Fruit fly (Drosophila melanogaster): ENCODE results near the gene CG7810.

Gene CG7810

DNA sequence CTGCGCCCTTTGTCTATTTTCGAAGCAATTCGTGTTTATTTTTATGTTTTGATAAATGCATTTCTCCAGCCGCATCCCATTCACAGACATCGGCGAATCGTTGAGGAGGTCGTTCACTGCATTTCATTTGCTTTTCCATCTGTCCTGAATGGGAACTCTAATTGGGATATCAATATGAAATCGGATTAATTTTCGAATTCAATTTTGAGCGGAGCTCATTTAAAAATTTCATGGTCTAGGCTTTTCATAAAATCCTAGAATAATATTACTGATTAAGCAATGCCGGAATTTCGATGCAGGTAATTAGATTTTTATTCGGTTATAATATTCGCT, 20.9 kb downstream of the CG7810 start:
- TF ChIP-seq Pif1B (GFP tag; optimal IDR thresholded peaks at IDR 0.05), result no peak
- TF ChIP-seq CG13204 (GFP tag; optimal IDR thresholded peaks at IDR 0.05), result no peak
- TF ChIP-seq CG14655 (GFP tag; optimal IDR thresholded peaks at IDR 0.05), result no peak
- TF ChIP-seq EcR (GFP tag; optimal IDR thresholded peaks at IDR 0.05), result no peak
- no peak for TF ChIP-seq CG8301 (tag; optimal IDR thresholded peaks at IDR 0.05)
- no peak for TF ChIP-seq CG34367 (tag; optimal IDR thresholded peaks at IDR 0.05)
- TF ChIP-seq CG12605 (GFP tag; IDR thresholded peaks at IDR 0.05), result no peak
- no peak for TF ChIP-seq CG10348 (GFP tag; IDR thresholded peaks at IDR 0.05)

DNA sequence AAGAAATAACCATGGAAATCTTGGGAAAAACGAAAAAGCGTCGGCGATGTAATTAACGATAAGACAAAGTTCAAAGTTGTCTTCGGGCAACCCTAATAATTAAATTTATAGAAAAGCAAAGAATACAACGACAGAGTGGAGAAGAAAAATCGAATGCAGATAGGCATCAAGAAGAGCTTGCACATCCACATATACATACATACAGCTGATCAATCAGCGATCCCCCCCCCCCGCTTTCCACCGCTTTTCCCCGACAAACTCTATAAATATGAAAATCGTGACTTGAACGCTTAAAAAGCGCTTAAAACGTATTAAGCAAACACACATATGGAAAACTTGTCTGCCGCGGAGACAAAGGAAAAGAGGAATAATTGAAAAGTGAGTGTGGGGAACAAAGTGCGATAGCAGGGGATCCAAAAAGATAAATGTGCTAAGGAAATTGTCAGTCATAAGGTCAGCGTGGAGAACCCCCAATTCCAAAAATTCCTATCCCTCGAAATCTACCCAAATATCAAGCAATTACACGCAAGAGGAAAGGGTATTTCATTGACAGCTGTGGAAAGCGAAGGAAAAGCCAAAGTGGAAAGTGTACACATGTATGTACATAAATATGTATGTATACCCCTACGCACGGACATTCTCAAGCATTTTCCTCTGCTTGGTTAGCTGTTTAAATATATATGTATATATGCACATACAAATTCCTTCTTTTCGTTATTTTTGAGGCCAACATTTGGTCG, 21.5 kb downstream of the CG7810 start:
- TF ChIP-seq Pif1A (GFP tag; optimal IDR thresholded peaks at IDR 0.05) (no peak), fd96Ca (GFP tag; IDR thresholded peaks at IDR 0.05) (no peak), CG32121 (GFP tag; IDR thresholded peaks at IDR 0.05) (no peak), CG17806 (tag; optimal IDR thresholded peaks at IDR 0.05) (no peak), EcR (GFP tag; optimal IDR thresholded peaks at IDR 0.05) (no peak), CG15710 (tag; optimal IDR thresholded peaks at IDR 0.05) (no peak), CG14655 (GFP tag; optimal IDR thresholded peaks at IDR 0.05) (peak; percentile 3), CG8301 (tag; optimal IDR thresholded peaks at IDR 0.05) (peak; percentile 1), CG8159 (tag; optimal IDR thresholded peaks at IDR 0.05) (no peak), Ets98B (GFP tag; IDR thresholded peaks at IDR 0.05) (no peak), D1 (tag; optimal IDR thresholded peaks at IDR 0.05) (no peak)

DNA sequence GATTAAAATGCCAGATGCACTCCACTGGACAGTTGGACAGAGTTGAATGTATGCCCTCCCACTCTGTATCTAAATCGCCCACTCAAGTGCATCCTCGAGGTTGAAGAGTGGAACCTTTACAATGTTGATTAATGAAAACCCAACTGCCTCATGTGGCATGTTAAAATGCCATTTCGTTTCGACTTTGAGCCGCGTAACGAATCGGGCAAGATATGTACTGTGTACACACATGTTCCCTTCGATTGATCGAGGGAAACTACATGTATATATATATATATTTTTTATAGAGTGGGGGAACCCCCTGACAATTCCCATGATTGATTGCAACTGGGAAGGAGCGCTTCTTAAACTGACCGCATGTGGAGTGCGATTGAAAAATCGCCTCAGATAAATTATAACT, 22.9 kb downstream of the CG7810 start:
- TF ChIP-seq CG8159 (tag; optimal IDR thresholded peaks at IDR 0.05) (no peak), CG12605 (GFP tag; IDR thresholded peaks at IDR 0.05) (no peak), rn (GFP tag; IDR thresholded peaks at IDR 0.05) (no peak), gl (tag; optimal IDR thresholded peaks at IDR 0.05) (no peak), CG17806 (tag; optimal IDR thresholded peaks at IDR 0.05) (no peak), EcR (GFP tag; optimal IDR thresholded peaks at IDR 0.05) (no peak), Snoo (tag; optimal IDR thresholded peaks at IDR 0.05) (no peak), CG32121 (GFP tag; IDR thresholded peaks at IDR 0.05) (no peak), CG9948 (tag; optimal IDR thresholded peaks at IDR 0.05) (no peak), Pif1A (GFP tag; optimal IDR thresholded peaks at IDR 0.05) (no peak), Ets98B (GFP tag; IDR thresholded peaks at IDR 0.05) (no peak), CG13204 (GFP tag; optimal IDR thresholded peaks at IDR 0.05) (no peak), CG4496 (GFP tag; IDR thresholded peaks at IDR 0.05) (no peak), CG15710 (tag; optimal IDR thresholded peaks at IDR 0.05) (no peak), CG8301 (tag; optimal IDR thresholded peaks at IDR 0.05) (no peak), CG10348 (GFP tag; IDR thresholded peaks at IDR 0.05) (no peak), Pif1B (GFP tag; optimal IDR thresholded peaks at IDR 0.05) (no peak), CG14655 (GFP tag; optimal IDR thresholded peaks at IDR 0.05) (no peak), fd96Ca (GFP tag; IDR thresholded peaks at IDR 0.05) (no peak)

DNA sequence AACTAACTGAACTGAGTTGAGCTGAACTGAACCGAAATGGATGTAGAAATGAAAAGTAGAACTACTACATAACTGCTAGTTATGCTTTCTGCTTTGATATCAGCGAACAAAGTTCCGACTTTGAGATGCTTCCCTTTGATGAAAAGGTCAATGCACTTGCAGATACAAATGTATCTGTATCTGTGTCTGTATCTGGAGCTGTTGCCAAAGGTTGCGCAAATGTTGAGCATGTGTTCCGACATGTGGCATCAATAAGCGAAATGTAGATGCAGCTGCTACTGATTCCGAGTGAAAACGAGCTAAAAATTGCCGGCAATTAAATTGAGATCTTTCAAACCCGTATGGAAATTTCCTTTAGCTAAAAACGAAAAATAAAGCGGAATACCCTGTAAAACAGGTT, 24.4 kb downstream of the CG7810 start:
- TF ChIP-seq EcR (GFP tag; optimal IDR thresholded peaks at IDR 0.05), result peak; percentile 87
- TF ChIP-seq CG8159 (tag; optimal IDR thresholded peaks at IDR 0.05), result no peak

DNA sequence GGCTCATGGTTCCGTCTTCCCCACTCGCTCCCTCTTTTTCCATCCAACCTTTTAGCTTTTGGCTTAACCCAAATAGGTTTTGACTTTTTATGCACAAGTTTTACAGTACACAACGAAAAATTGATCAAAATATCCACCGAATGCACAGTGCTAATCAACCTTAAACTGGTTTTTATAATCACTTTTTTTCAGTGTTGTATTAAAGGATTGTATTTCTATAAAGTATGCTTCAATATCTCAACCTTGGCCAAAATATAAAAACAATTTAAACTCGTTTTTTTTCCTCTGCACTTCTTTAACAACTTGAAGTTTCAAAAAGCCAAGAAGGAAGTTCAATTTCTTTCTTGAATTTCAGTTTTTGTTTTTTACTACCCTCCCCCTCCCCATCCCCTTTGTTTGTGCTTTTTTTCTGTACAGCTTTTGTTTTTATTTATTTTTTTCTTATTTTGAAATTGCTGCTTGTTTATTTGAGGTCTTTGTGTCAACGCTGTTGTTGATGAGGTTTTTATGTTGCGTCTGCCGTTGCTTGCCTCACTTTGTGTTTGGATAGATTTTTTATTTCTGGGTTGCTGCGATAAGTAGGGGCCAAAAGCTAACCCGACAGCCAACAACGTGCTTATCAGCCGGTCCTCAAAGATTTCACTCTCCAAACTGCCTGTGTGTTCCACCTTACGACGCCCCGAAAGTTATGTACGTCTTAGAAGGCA, 25.9 kb downstream of the CG7810 start:
- no peak for TF ChIP-seq CG13204 (GFP tag; optimal IDR thresholded peaks at IDR 0.05)
- TF ChIP-seq fd96Ca (GFP tag; IDR thresholded peaks at IDR 0.05), result no peak

DNA sequence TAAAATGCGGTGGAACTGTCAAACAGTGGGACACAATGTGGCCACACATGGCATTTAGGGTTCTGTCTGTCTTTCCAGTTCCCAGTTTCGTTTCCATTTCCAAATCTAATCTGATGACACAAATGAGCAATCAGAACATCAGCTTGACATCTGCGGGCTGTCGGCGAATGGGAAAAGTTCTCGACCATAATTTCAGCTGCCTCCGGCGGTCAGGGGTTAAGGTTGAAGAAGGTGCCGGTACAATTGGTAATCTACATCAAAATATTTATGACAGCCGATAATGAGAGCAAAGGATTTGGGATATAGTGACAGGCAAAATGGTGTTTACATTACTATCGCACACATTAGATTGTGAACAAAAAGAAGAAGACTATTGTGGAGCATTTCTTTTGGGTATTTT, 29.1 kb downstream of the CG7810 start:
- TF ChIP-seq CG15710 (tag; optimal IDR thresholded peaks at IDR 0.05) (no peak), CG34367 (tag; optimal IDR thresholded peaks at IDR 0.05) (no peak), CG9948 (tag; optimal IDR thresholded peaks at IDR 0.05) (no peak), EcR (GFP tag; optimal IDR thresholded peaks at IDR 0.05) (no peak), CG32121 (GFP tag; IDR thresholded peaks at IDR 0.05) (no peak), CG14655 (GFP tag; optimal IDR thresholded peaks at IDR 0.05) (no peak), fd96Ca (GFP tag; IDR thresholded peaks at IDR 0.05) (no peak), CG10348 (GFP tag; IDR thresholded peaks at IDR 0.05) (no peak)

DNA sequence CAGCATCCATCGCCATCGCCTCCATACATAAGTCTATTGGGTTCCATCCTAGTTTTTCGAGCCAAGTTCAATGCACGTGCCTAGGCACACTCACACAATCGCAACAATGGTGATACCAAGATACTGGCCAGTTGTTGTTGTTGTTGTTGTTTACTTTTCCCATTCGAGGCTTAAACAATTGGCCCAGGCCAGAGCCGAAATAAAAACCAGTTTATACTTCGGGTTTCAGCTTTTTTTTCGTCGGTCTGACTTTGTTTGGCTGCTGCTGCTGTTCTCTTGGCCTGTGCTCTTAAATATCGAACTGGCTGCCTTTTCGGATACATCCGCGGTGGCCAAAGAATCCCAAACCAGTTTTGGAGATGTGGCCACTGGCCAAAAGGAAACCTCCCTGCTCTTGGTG, 30.8 kb downstream of the CG7810 start:
- TF ChIP-seq EcR (GFP tag; optimal IDR thresholded peaks at IDR 0.05) (peak; percentile 90), Pif1B (GFP tag; optimal IDR thresholded peaks at IDR 0.05) (no peak)
